Fruit fly (Drosophila melanogaster) whole organism, embryonic: ENCODE measurements around the gene Sk2.
A peak's percentile ranks its signal among the peaks of the same experiment; 100 is the strongest.

Source experiments
- Antp ChIP-seq: fragments of 200-800 bp; sonication (Bioruptor generic); optimal IDR thresholded peaks from 3 replicates; lab custom pipeline; 2016; ENCODE audit warnings: missing biosample characterization, missing genetic modification characterization
- Bgb ChIP-seq: fragments of 200-800 bp; sonication (Bioruptor generic); IDR thresholded peaks from 2 replicates; pipeline ENCODE4 v1.3.6; 2022; ENCODE audit warnings: missing biosample characterization, missing genetic modification characterization; ENCODE audit not compliant: partially characterized antibody
- CG10431 ChIP-seq: fragments of 200-800 bp; sonication (Bioruptor generic); optimal IDR thresholded peaks from 3 replicates; lab custom pipeline; 2018; ENCODE audit warnings: missing biosample characterization, mild to moderate bottlenecking, missing genetic modification characterization
- CG10565 ChIP-seq: fragments of 200-800 bp; sonication (Bioruptor generic); optimal IDR thresholded peaks from 3 replicates; lab custom pipeline; 2016; ENCODE audit warnings: missing biosample characterization, mild to moderate bottlenecking, missing genetic modification characterization
- CG12299 ChIP-seq: fragments of 200-800 bp; sonication (Bioruptor generic); optimal IDR thresholded peaks from 2 replicates; lab custom pipeline; 2018; ENCODE audit warnings: missing biosample characterization, mild to moderate bottlenecking, missing genetic modification characterization
- CG12391 ChIP-seq: fragments of 200-800 bp; sonication (Bioruptor generic); optimal IDR thresholded peaks from 3 replicates; lab custom pipeline; 2018; ENCODE audit warnings: missing biosample characterization, mild to moderate bottlenecking, missing genetic modification characterization, moderate library complexity
- CG16779 ChIP-seq: fragments of 200-800 bp; sonication (Bioruptor generic); IDR thresholded peaks from 2 replicates; pipeline ENCODE4 v1.3.6; 2022; ENCODE audit warnings: missing biosample characterization, missing genetic modification characterization
- CG16815 ChIP-seq: fragments of 200-800 bp; sonication (Bioruptor generic); optimal IDR thresholded peaks from 3 replicates; lab custom pipeline; 2017; ENCODE audit warnings: missing biosample characterization, mild to moderate bottlenecking, missing genetic modification characterization
- CG17328 ChIP-seq: fragments of 200-800 bp; sonication (Bioruptor generic); IDR thresholded peaks from 2 replicates; pipeline ENCODE4 v1.3.6; 2022; ENCODE audit warnings: missing biosample characterization, missing genetic modification characterization
- CG17359 ChIP-seq: fragments of 200-800 bp; sonication (Bioruptor generic); optimal IDR thresholded peaks from 3 replicates; lab custom pipeline; 2018; ENCODE audit warnings: missing biosample characterization, mild to moderate bottlenecking, missing genetic modification characterization, moderate library complexity
- CG32767 ChIP-seq: fragments of 200-800 bp; sonication (Bioruptor generic); IDR thresholded peaks from 2 replicates; pipeline ENCODE4 v1.3.6; 2022; ENCODE audit warnings: missing biosample characterization, missing genetic modification characterization
- CG34376 ChIP-seq: fragments of 200-800 bp; sonication (Bioruptor generic); optimal IDR thresholded peaks from 2 replicates; lab custom pipeline; 2018; ENCODE audit warnings: missing biosample characterization, mild to moderate bottlenecking, missing genetic modification characterization
- CG4282 ChIP-seq: fragments of 200-800 bp; sonication (Bioruptor generic); optimal IDR thresholded peaks from 2 replicates; lab custom pipeline; 2016; ENCODE audit warnings: missing biosample characterization, missing genetic modification characterization
- CG4424 ChIP-seq: fragments of 200-800 bp; sonication (Bioruptor generic); optimal IDR thresholded peaks from 3 replicates; lab custom pipeline; 2016; ENCODE audit warnings: missing biosample characterization, missing genetic modification characterization
- CG6175 ChIP-seq: fragments of 200-800 bp; sonication (Bioruptor generic); IDR thresholded peaks from 3 replicates; pipeline ENCODE4 v1.3.6; 2022; ENCODE audit warnings: missing biosample characterization, missing genetic modification characterization
- CG6654 ChIP-seq: fragments of 200-800 bp; sonication (Bioruptor generic); optimal IDR thresholded peaks from 2 replicates; lab custom pipeline; 2017; ENCODE audit warnings: missing biosample characterization, mild to moderate bottlenecking, missing genetic modification characterization
- CG7745 ChIP-seq: fragments of 200-800 bp; sonication (Bioruptor generic); optimal IDR thresholded peaks from 2 replicates; lab custom pipeline; 2018; ENCODE audit warnings: missing biosample characterization, mild to moderate bottlenecking, missing genetic modification characterization, moderate library complexity
- CkIIα-i1 ChIP-seq: fragments of 200-800 bp; sonication (Bioruptor generic); IDR thresholded peaks from 2 replicates; pipeline ENCODE4 v1.3.6; 2022; ENCODE audit warnings: missing biosample characterization, missing genetic modification characterization
- Dbx ChIP-seq: fragments of 200-800 bp; sonication (Bioruptor generic); IDR thresholded peaks from 3 replicates; pipeline ENCODE4 v1.3.6; 2022; ENCODE audit warnings: missing biosample characterization, missing genetic modification characterization
- Drgx ChIP-seq: fragments of 200-800 bp; sonication (Bioruptor generic); IDR thresholded peaks from 2 replicates; pipeline ENCODE4 v1.3.6; 2022; ENCODE audit warnings: missing biosample characterization, missing genetic modification characterization
- Gsc ChIP-seq: fragments of 200-800 bp; sonication (Bioruptor generic); IDR thresholded peaks from 2 replicates; pipeline ENCODE4 v1.3.6; 2022; ENCODE audit warnings: missing biosample characterization, missing genetic modification characterization
- Hr39 ChIP-seq: fragments of >200 bp; optimal IDR thresholded peaks from 2 replicates; lab custom pipeline; 2017
- Nf-YB ChIP-seq: fragments of 200-800 bp; sonication (Bioruptor generic); optimal IDR thresholded peaks from 3 replicates; lab custom pipeline; 2019; ENCODE audit warnings: missing biosample characterization, mild to moderate bottlenecking, missing genetic modification characterization, moderate library complexity
- PHDP ChIP-seq: fragments of 200-800 bp; sonication (Bioruptor generic); optimal IDR thresholded peaks from 3 replicates; lab custom pipeline; 2018; ENCODE audit warnings: missing biosample characterization, mild to moderate bottlenecking, missing genetic modification characterization, moderate library complexity
- ab ChIP-seq: fragments of 200-800 bp; sonication (Bioruptor generic); optimal IDR thresholded peaks from 2 replicates; lab custom pipeline; 2016; ENCODE audit warnings: missing biosample characterization, missing genetic modification characterization
- al ChIP-seq: fragments of 200-800 bp; sonication (Bioruptor generic); IDR thresholded peaks from 2 replicates; pipeline ENCODE4 v1.3.6; 2022; ENCODE audit warnings: missing biosample characterization, missing genetic modification characterization
- az2 ChIP-seq: fragments of 200-800 bp; sonication (Bioruptor generic); optimal IDR thresholded peaks from 3 replicates; lab custom pipeline; 2016; ENCODE audit warnings: missing biosample characterization, missing genetic modification characterization
- br ChIP-seq: fragments of >200 bp; optimal IDR thresholded peaks from 2 replicates; lab custom pipeline; 2017
- chinmo ChIP-seq: fragments of 200-800 bp; sonication (Bioruptor generic); IDR thresholded peaks from 4 replicates; pipeline ENCODE4 v1.3.6; 2022; ENCODE audit warnings: missing biosample characterization, missing genetic modification characterization; ENCODE audit not compliant: partially characterized antibody
- crol ChIP-seq: fragments of 200-800 bp; sonication (Bioruptor generic); IDR thresholded peaks from 2 replicates; pipeline ENCODE4 v1.3.6; 2022; ENCODE audit warnings: missing biosample characterization, missing genetic modification characterization
- da ChIP-seq: fragments of 200-800 bp; sonication (Bioruptor generic); optimal IDR thresholded peaks from 2 replicates; lab custom pipeline; 2016; ENCODE audit warnings: missing biosample characterization, missing genetic modification characterization
- dysf ChIP-seq: fragments of 200-800 bp; sonication (Bioruptor generic); IDR thresholded peaks from 3 replicates; pipeline ENCODE4 v1.3.6; 2022; ENCODE audit warnings: missing biosample characterization, missing genetic modification characterization
- fd3F ChIP-seq: fragments of 200-800 bp; sonication (Bioruptor generic); optimal IDR thresholded peaks from 2 replicates; lab custom pipeline; 2018; ENCODE audit warnings: missing biosample characterization, mild to moderate bottlenecking, missing genetic modification characterization, moderate library complexity
- gcm2 ChIP-seq: fragments of 200-800 bp; sonication (Bioruptor generic); optimal IDR thresholded peaks from 2 replicates; lab custom pipeline; 2016; ENCODE audit warnings: missing biosample characterization, missing genetic modification characterization
- gfzf ChIP-seq: fragments of 200-800 bp; sonication (Bioruptor generic); optimal IDR thresholded peaks from 2 replicates; lab custom pipeline; 2016; ENCODE audit warnings: missing biosample characterization, mild to moderate bottlenecking, missing genetic modification characterization, moderate library complexity
- ham ChIP-seq: fragments of 200-800 bp; sonication (Bioruptor generic); IDR thresholded peaks from 2 replicates; pipeline ENCODE4 v1.3.6; 2022; ENCODE audit warnings: missing biosample characterization, missing genetic modification characterization
- jing ChIP-seq: fragments of 200-800 bp; sonication (Bioruptor generic); optimal IDR thresholded peaks from 2 replicates; lab custom pipeline; 2018; ENCODE audit warnings: missing biosample characterization, mild to moderate bottlenecking, missing genetic modification characterization
- lilli ChIP-seq: fragments of 200-800 bp; sonication (Bioruptor generic); optimal IDR thresholded peaks from 3 replicates; lab custom pipeline; 2016; ENCODE audit warnings: missing biosample characterization, missing genetic modification characterization
- pb ChIP-seq: fragments of 200-800 bp; sonication (Bioruptor generic); optimal IDR thresholded peaks from 3 replicates; lab custom pipeline; 2016; ENCODE audit warnings: missing biosample characterization, missing genetic modification characterization
- repo ChIP-seq: fragments of 200-800 bp; sonication (Bioruptor generic); optimal IDR thresholded peaks from 2 replicates; lab custom pipeline; 2016; ENCODE audit warnings: missing biosample characterization, missing genetic modification characterization
- ro ChIP-seq: fragments of 200-800 bp; sonication (Bioruptor generic); IDR thresholded peaks from 2 replicates; pipeline ENCODE4 v1.3.6; 2022; ENCODE audit warnings: missing biosample characterization, missing genetic modification characterization
- scrt ChIP-seq: fragments of 200-800 bp; sonication (Bioruptor generic); optimal IDR thresholded peaks from 2 replicates; lab custom pipeline; 2018; ENCODE audit warnings: missing biosample characterization, mild to moderate bottlenecking, missing genetic modification characterization, moderate library complexity
- sd ChIP-seq: fragments of 200-800 bp; sonication (Bioruptor generic); optimal IDR thresholded peaks from 3 replicates; lab custom pipeline; 2018; ENCODE audit warnings: missing biosample characterization, mild to moderate bottlenecking, missing genetic modification characterization, moderate library complexity
- sens-2 ChIP-seq: fragments of 200-800 bp; sonication (Bioruptor generic); IDR thresholded peaks from 2 replicates; pipeline ENCODE4 v1.3.6; 2022; ENCODE audit warnings: missing biosample characterization, missing genetic modification characterization
- sima ChIP-seq: fragments of 200-800 bp; sonication (Bioruptor generic); optimal IDR thresholded peaks from 2 replicates; lab custom pipeline; 2016; ENCODE audit warnings: missing biosample characterization, missing genetic modification characterization
- sisA ChIP-seq: fragments of 200-800 bp; sonication (Bioruptor generic); IDR thresholded peaks from 2 replicates; pipeline ENCODE4 v1.3.6; 2022; ENCODE audit warnings: missing biosample characterization, missing genetic modification characterization
- tna ChIP-seq: fragments of 200-800 bp; sonication (Bioruptor generic); IDR thresholded peaks from 2 replicates; pipeline ENCODE4 v1.3.6; 2022; ENCODE audit warnings: missing biosample characterization, missing genetic modification characterization; ENCODE audit not compliant: partially characterized antibody
- ttk ChIP-seq: fragments of 200-800 bp; sonication (Bioruptor generic); IDR thresholded peaks from 2 replicates; pipeline ENCODE4 v2.1.2; 2022; ENCODE audit warnings: missing biosample characterization, missing genetic modification characterization
- unc-4 ChIP-seq: fragments of 200-800 bp; sonication (Bioruptor generic); IDR thresholded peaks from 2 replicates; pipeline ENCODE4 v1.3.6; 2022; ENCODE audit warnings: missing biosample characterization, missing genetic modification characterization; ENCODE audit not compliant: partially characterized antibody
- vvl ChIP-seq: fragments of 200-800 bp; sonication (Bioruptor generic); IDR thresholded peaks from 2 replicates; pipeline ENCODE4 v1.3.6; 2022; ENCODE audit warnings: missing biosample characterization, missing genetic modification characterization
- yki ChIP-seq: fragments of >200 bp; optimal IDR thresholded peaks from 3 replicates; lab custom pipeline; 2018

Gene Sk2

dm6 chr3L:3035769-3036583, 10.9 kb upstream of the Sk2 start (continued):
- TF ChIP-seq chinmo (GFP tag; lab: Robert Waterston, UW) = peak; percentile 74; the same call in 2 of the 4 replicates
- TF ChIP-seq sima (GFP tag; lab: Kevin White, UChicago) = peak; percentile 63
- TF ChIP-seq sisA (GFP tag; lab: Robert Waterston, UW) = peak; percentile 51; the same call in 1 of the 2 replicates
- TF ChIP-seq repo (GFP tag; lab: Kevin White, UChicago) = peak; percentile 34
- TF ChIP-seq CG12299 (tag; lab: Kevin White, UChicago) = peak; percentile 87
- peak; percentile 93 for TF ChIP-seq PHDP (tag; lab: Kevin White, UChicago)
- TF ChIP-seq CG16815 (GFP tag; lab: Kevin White, UChicago) = peak; percentile 68
- TF ChIP-seq gcm2 (GFP tag; lab: Kevin White, UChicago) = no peak
- TF ChIP-seq CG17328 (GFP tag; lab: Robert Waterston, UW) = peak; percentile 82
- peak; percentile 86 for TF ChIP-seq scrt (GFP tag; lab: Kevin White, UChicago)
- no peak for TF ChIP-seq tna (GFP tag; lab: Robert Waterston, UW)
- TF ChIP-seq vvl = peak; percentile 67
- TF ChIP-seq pb (GFP tag; lab: Kevin White, UChicago) = peak; percentile 28
- TF ChIP-seq Gsc (GFP tag; lab: Robert Waterston, UW) = no peak
- TF ChIP-seq br (lab: Kevin White, UChicago) = no peak
- TF ChIP-seq CkIIα-i1 (GFP tag; lab: Robert Waterston, UW) = no peak
- TF ChIP-seq CG4424 = peak; percentile 84
- peak; percentile 67 for TF ChIP-seq az2 (GFP tag; lab: Kevin White, UChicago)
- TF ChIP-seq CG17359 (tag; lab: Kevin White, UChicago) = peak; percentile 82
- peak; percentile 84 for TF ChIP-seq lilli
- no peak for TF ChIP-seq ham
- peak; percentile 31 for TF ChIP-seq Antp
- no peak for TF ChIP-seq Bgb (GFP tag; lab: Robert Waterston, UW)
- TF ChIP-seq al (GFP tag; lab: Robert Waterston, UW) = peak; percentile 35; the same call in 1 of the 2 replicates
- peak; percentile 14 for TF ChIP-seq da (GFP tag; lab: Kevin White, UChicago)
- TF ChIP-seq unc-4 (GFP tag; lab: Robert Waterston, UW) = no peak
- TF ChIP-seq sens-2 (GFP tag; lab: Robert Waterston, UW) = peak; percentile 70; the same call in 1 of the 2 replicates
- TF ChIP-seq CG7745 (tag; lab: Kevin White, UChicago) = no peak
- TF ChIP-seq ab (GFP tag; lab: Kevin White, UChicago) = no peak
- TF ChIP-seq ttk (GFP tag; lab: Robert Waterston, UW) = peak; percentile 60
- TF ChIP-seq jing (GFP tag; lab: Kevin White, UChicago) = peak; percentile 53
- no peak for TF ChIP-seq CG16779 (GFP tag; lab: Robert Waterston, UW)
- no peak for TF ChIP-seq Hr39 (lab: Kevin White, UChicago)
- peak; percentile 82 for TF ChIP-seq Nf-YB (GFP tag; lab: Kevin White, UChicago)
- TF ChIP-seq CG12391 = peak; percentile 89
- TF ChIP-seq gfzf (GFP tag; lab: Kevin White, UChicago) = no peak
- TF ChIP-seq CG6654 = peak; percentile 58
- TF ChIP-seq CG4282 (GFP tag; lab: Kevin White, UChicago) = peak; percentile 33
- peak; percentile 19 for TF ChIP-seq yki (lab: Kevin White, UChicago)
- TF ChIP-seq CG10565 (GFP tag; lab: Kevin White, UChicago) = peak; percentile 50
- TF ChIP-seq dysf (GFP tag; lab: Robert Waterston, UW) = peak; percentile 82; the same call in 2 of the 3 replicates
- TF ChIP-seq crol (GFP tag; lab: Robert Waterston, UW) = no peak
- peak; percentile 72 for TF ChIP-seq Dbx (GFP tag; lab: Robert Waterston, UW)
- TF ChIP-seq ro (GFP tag; lab: Robert Waterston, UW) = 0 out of 2 replicates have a peak, but pooled peaks have one; percentile 8
- peak; percentile 88 for TF ChIP-seq CG32767 (GFP tag; lab: Robert Waterston, UW)
- peak; percentile 73 for TF ChIP-seq Drgx (GFP tag; lab: Robert Waterston, UW)
- TF ChIP-seq CG6175 (GFP tag; lab: Robert Waterston, UW) = no peak
- TF ChIP-seq fd3F = peak; percentile 79
- peak; percentile 76 for TF ChIP-seq CG10431
- peak; percentile 91 for TF ChIP-seq CG34376
- peak; percentile 68 for TF ChIP-seq sd (tag; lab: Kevin White, UChicago)
